Worm (Caenorhabditis elegans) whole organism, young adult: ENCODE data around the gene C30F2.4.
A peak's percentile ranks its signal among the peaks of the same experiment; 100 is the strongest.

ENCODE experiments used
- B0035.1 ChIP-seq: sonication (generic microtip); optimal IDR thresholded peaks from 2 replicates; lab custom pipeline; 2016; ENCODE audit warnings: missing genetic modification characterization, mild to moderate bottlenecking, missing compliant biosample characterization, missing genotype, missing genetic modification reagents
- C17E4.6 ChIP-seq: fragments of 200-800 bp; sonication (Bioruptor generic); IDR thresholded peaks from 2 replicates; pipeline ENCODE4 v1.3.6; 2022; ENCODE audit warnings: missing genetic modification reagents, missing genetic modification characterization, missing compliant biosample characterization
- F23B12.7 ChIP-seq: sonication (generic microtip); optimal IDR thresholded peaks from 2 replicates; lab custom pipeline; 2017; ENCODE audit warnings: missing genetic modification characterization, mild to moderate bottlenecking, missing compliant biosample characterization, antibody characterized with exemption, moderate library complexity; ENCODE audit not compliant: insufficient read depth
- F39B2.1 ChIP-seq: fragments of 200-800 bp; sonication (Bioruptor generic); IDR thresholded peaks from 2 replicates; pipeline ENCODE4 v1.3.6; 2022; ENCODE audit warnings: missing genetic modification reagents, missing genetic modification characterization, missing compliant biosample characterization
- F57A8.1 ChIP-seq: fragments of 200-800 bp; sonication (Bioruptor generic); optimal IDR thresholded peaks from 2 replicates; lab custom pipeline; 2018; ENCODE audit warnings: mild to moderate bottlenecking, missing genetic modification characterization, moderate library complexity, missing compliant biosample characterization
- K11D2.4 ChIP-seq: fragments of 200-800 bp; sonication (Bioruptor generic); IDR thresholded peaks from 2 replicates; pipeline ENCODE4 v1.3.6; 2022; ENCODE audit warnings: missing genetic modification reagents, missing genetic modification characterization, missing compliant biosample characterization
- K12H6.12 ChIP-seq: fragments of 200-800 bp; sonication (Bioruptor generic); optimal IDR thresholded peaks from 2 replicates; lab custom pipeline; 2018; ENCODE audit warnings: mild to moderate bottlenecking, missing genetic modification characterization, missing compliant biosample characterization
- T07F8.4 ChIP-seq: sonication (generic microtip); optimal IDR thresholded peaks from 2 replicates; lab custom pipeline; 2016; ENCODE audit warnings: mild to moderate bottlenecking, missing genetic modification characterization, moderate library complexity, missing compliant biosample characterization
- T26A5.8 ChIP-seq: sonication (generic microtip); optimal IDR thresholded peaks from 2 replicates; lab custom pipeline; 2016; ENCODE audit warnings: missing genetic modification characterization, missing compliant biosample characterization
- Y53G8AR.9 ChIP-seq: fragments of 200-800 bp; sonication (Bioruptor generic); conservative IDR thresholded peaks from 2 replicates; pipeline ENCODE4 v1.3.6; 2022; ENCODE audit warnings: missing genetic modification reagents, missing genetic modification characterization, missing compliant biosample characterization
- Y67H2A.10 ChIP-seq: fragments of 200-800 bp; sonication (Bioruptor generic); conservative IDR thresholded peaks from 2 replicates; pipeline ENCODE4 v1.3.6; 2022; ENCODE audit warnings: missing genetic modification reagents, missing genetic modification characterization, missing compliant biosample characterization
- Y95B8A.8 ChIP-seq: fragments of 200-800 bp; sonication (Bioruptor generic); IDR thresholded peaks from 2 replicates; pipeline ENCODE4 v1.3.6; 2022; ENCODE audit warnings: missing genetic modification reagents, missing genetic modification characterization, missing compliant biosample characterization
- akir-1 ChIP-seq: fragments of 200-800 bp; sonication (Bioruptor generic); optimal IDR thresholded peaks from 2 replicates; lab custom pipeline; 2018; ENCODE audit warnings: mild to moderate bottlenecking, missing genetic modification characterization, moderate library complexity, missing compliant biosample characterization
- aptf-2 ChIP-seq: fragments of 200-800 bp; sonication (Bioruptor generic); conservative IDR thresholded peaks from 2 replicates; pipeline ENCODE4 v1.3.6; 2022; ENCODE audit warnings: missing genetic modification reagents, missing genetic modification characterization, missing compliant biosample characterization
- attf-6 ChIP-seq: fragments of 200-800 bp; sonication (Bioruptor generic); IDR thresholded peaks from 2 replicates; pipeline ENCODE4 v1.3.6; 2022; ENCODE audit warnings: missing genetic modification reagents, missing genetic modification characterization, missing compliant biosample characterization
- ccch-3 ChIP-seq: fragments of 200-800 bp; sonication (Bioruptor generic); optimal IDR thresholded peaks from 2 replicates; lab custom pipeline; 2018; ENCODE audit warnings: mild to moderate bottlenecking, missing genetic modification characterization, missing compliant biosample characterization
- ceh-100 ChIP-seq: fragments of 200-800 bp; sonication (Bioruptor generic); IDR thresholded peaks from 2 replicates; pipeline ENCODE4 v1.3.6; 2022; ENCODE audit warnings: missing genetic modification reagents, missing genetic modification characterization, missing compliant biosample characterization
- ceh-91 ChIP-seq: fragments of 200-800 bp; sonication (Bioruptor generic); IDR thresholded peaks from 2 replicates; pipeline ENCODE4 v1.3.6; 2022; ENCODE audit warnings: missing genetic modification reagents, missing genetic modification characterization, missing compliant biosample characterization
- dox-1 ChIP-seq: fragments of 200-800 bp; sonication (Bioruptor generic); IDR thresholded peaks from 2 replicates; pipeline ENCODE4 v1.3.6; 2022; ENCODE audit warnings: missing genetic modification reagents, missing genetic modification characterization, missing compliant biosample characterization
- dpl-1 ChIP-seq: fragments of 150-350 bp; optimal IDR thresholded peaks from 2 replicates; lab custom pipeline; 2014; ENCODE audit warnings: missing biosample characterization, missing genetic modification reagents, missing genetic modification characterization
- egl-44 ChIP-seq: fragments of 200-800 bp; sonication (Bioruptor generic); IDR thresholded peaks from 2 replicates; pipeline ENCODE4 v1.3.6; 2022; ENCODE audit warnings: missing genetic modification reagents, missing genetic modification characterization, missing compliant biosample characterization
- fkh-3 ChIP-seq: sonication (generic microtip); optimal IDR thresholded peaks from 2 replicates; lab custom pipeline; 2016; ENCODE audit warnings: mild to moderate bottlenecking, missing genetic modification characterization, missing compliant biosample characterization
- hlh-12 ChIP-seq: sonication (generic microtip); optimal IDR thresholded peaks from 2 replicates; lab custom pipeline; 2016; ENCODE audit warnings: missing genetic modification characterization, missing compliant biosample characterization
- hsf-1 ChIP-seq: fragments of 200-800 bp; sonication (Bioruptor generic); IDR thresholded peaks from 2 replicates; pipeline ENCODE4 v1.3.6; 2022; ENCODE audit warnings: missing genetic modification reagents, missing genetic modification characterization, missing compliant biosample characterization
- lag-1 ChIP-seq: fragments of 200-800 bp; sonication (Bioruptor generic); IDR thresholded peaks from 2 replicates; pipeline ENCODE4 v1.3.6; 2022; ENCODE audit warnings: missing genetic modification reagents, missing genetic modification characterization, missing compliant biosample characterization
- let-607 ChIP-seq, 2 experiments: fragments of 200-800 bp in 1 of 2; sonication (Bioruptor generic) in 1 of 2; sonication (generic microtip) in 1 of 2; optimal IDR thresholded peaks; 2 replicates each; lab custom pipeline; 2016 to 2018; ENCODE audit warnings: mild to moderate bottlenecking in 2 of 2, missing compliant biosample characterization in 2 of 2, missing genetic modification characterization in 2 of 2, moderate library complexity in 2 of 2, missing genotype in 1 of 2
- lin-26 ChIP-seq: fragments of 200-800 bp; sonication (Bioruptor generic); IDR thresholded peaks from 2 replicates; pipeline ENCODE4 v1.3.6; 2022; ENCODE audit warnings: missing genetic modification reagents, missing genetic modification characterization, missing compliant biosample characterization
- lin-35 ChIP-seq, 3 experiments: fragments of 150-350 bp in 2 of 3; sonication (generic microtip) in 1 of 3; optimal IDR thresholded peaks; 2 replicates each; lab custom pipeline; 2014 to 2018; ENCODE audit warnings: missing biosample characterization in 3 of 3, missing genetic modification characterization in 3 of 3, missing genetic modification reagents in 3 of 3
- lin-40 ChIP-seq: sonication (generic microtip); optimal IDR thresholded peaks from 2 replicates; lab custom pipeline; 2016; ENCODE audit warnings: missing genetic modification characterization, mild to moderate bottlenecking, missing compliant biosample characterization, missing genotype, missing genetic modification reagents
- lir-1 ChIP-seq: fragments of 200-800 bp; sonication (Bioruptor generic); conservative IDR thresholded peaks from 2 replicates; pipeline ENCODE4 v1.3.6; 2022; ENCODE audit warnings: missing genetic modification reagents, missing genetic modification characterization, missing compliant biosample characterization
- lsl-1 ChIP-seq: fragments of 200-800 bp; sonication (Bioruptor generic); optimal IDR thresholded peaks from 2 replicates; lab custom pipeline; 2018; ENCODE audit warnings: mild to moderate bottlenecking, missing genetic modification characterization, moderate library complexity, missing compliant biosample characterization
- madf-3 ChIP-seq: fragments of 200-800 bp; sonication (Bioruptor generic); IDR thresholded peaks from 2 replicates; pipeline ENCODE4 v1.3.6; 2022; ENCODE audit warnings: missing genetic modification reagents, missing genetic modification characterization, missing compliant biosample characterization
- mel-28 ChIP-seq: sonication (generic microtip); optimal IDR thresholded peaks from 2 replicates; lab custom pipeline; 2016; ENCODE audit warnings: borderline replicate concordance, mild to moderate bottlenecking, missing genetic modification characterization, missing compliant biosample characterization
- mes-4 ChIP-seq: sonication (generic microtip); optimal IDR thresholded peaks from 2 replicates; lab custom pipeline; 2016; ENCODE audit warnings: missing genotype, missing genetic modification characterization, missing compliant biosample characterization
- nhr-120 ChIP-seq: fragments of 200-800 bp; sonication (Bioruptor generic); IDR thresholded peaks from 2 replicates; pipeline ENCODE4 v1.3.6; 2022; ENCODE audit warnings: missing genetic modification characterization, missing compliant biosample characterization
- nhr-27 ChIP-seq: fragments of 200-800 bp; sonication (Bioruptor generic); optimal IDR thresholded peaks from 2 replicates; lab custom pipeline; 2018; ENCODE audit warnings: mild to moderate bottlenecking, missing genetic modification characterization, moderate library complexity, missing compliant biosample characterization
- nhr-90 ChIP-seq: sonication (generic microtip); optimal IDR thresholded peaks from 2 replicates; lab custom pipeline; 2016; ENCODE audit warnings: missing genotype, mild to moderate bottlenecking, missing genetic modification characterization, missing compliant biosample characterization
- pbrm-1 ChIP-seq: fragments of 200-800 bp; sonication (Bioruptor generic); IDR thresholded peaks from 2 replicates; pipeline ENCODE4 v1.3.6; 2022; ENCODE audit warnings: missing genetic modification reagents, missing genetic modification characterization, missing compliant biosample characterization
- rpc-1 ChIP-seq, 2 experiments: fragments of 150-350 bp in 1 of 2; sonication (generic microtip) in 1 of 2; optimal IDR thresholded peaks; 2 replicates each; lab custom pipeline; 2014 to 2018; ENCODE audit warnings: missing biosample characterization in 1 of 2, missing genetic modification characterization in 1 of 2, missing genetic modification reagents in 1 of 2, missing genotype in 1 of 2
- sdz-38 ChIP-seq: sonication (generic microtip); optimal IDR thresholded peaks from 2 replicates; lab custom pipeline; 2016; ENCODE audit warnings: missing genotype, missing genetic modification characterization, missing compliant biosample characterization
- sea-2 ChIP-seq: fragments of 200-800 bp; sonication (Bioruptor generic); IDR thresholded peaks from 2 replicates; pipeline ENCODE4 v1.3.6; 2022; ENCODE audit warnings: missing genetic modification characterization, missing compliant biosample characterization
- snpc-1.1 ChIP-seq: sonication (generic microtip); optimal IDR thresholded peaks from 2 replicates; lab custom pipeline; 2017; ENCODE audit warnings: missing genetic modification characterization, mild to moderate bottlenecking, missing compliant biosample characterization, antibody characterized with exemption, moderate library complexity, missing genotype, missing genetic modification reagents; ENCODE audit not compliant: insufficient read depth
- snpc-4 ChIP-seq, 5 experiments: fragments of 150-350 bp in 1 of 5; sonication (generic microtip) in 4 of 5; optimal IDR thresholded peaks; 2 replicates each; lab custom pipeline; 2014 to 2018; ENCODE audit warnings: missing genetic modification characterization in 5 of 5, missing biosample characterization in 3 of 5, antibody characterized with exemption in 2 of 5, mild to moderate bottlenecking in 2 of 5, missing compliant biosample characterization in 2 of 5, missing genotype in 2 of 5, moderate library complexity in 2 of 5, missing genetic modification reagents in 1 of 5
- tlf-1 ChIP-seq: fragments of 200-800 bp; sonication (Bioruptor generic); optimal IDR thresholded peaks from 2 replicates; lab custom pipeline; 2018; ENCODE audit warnings: mild to moderate bottlenecking, missing genetic modification characterization, missing compliant biosample characterization
- unc-130 ChIP-seq: sonication (generic microtip); optimal IDR thresholded peaks from 2 replicates; lab custom pipeline; 2016; ENCODE audit warnings: missing genetic modification reagents, missing genetic modification characterization, missing compliant biosample characterization
- ztf-22 ChIP-seq: fragments of 200-800 bp; sonication (Bioruptor generic); optimal IDR thresholded peaks from 2 replicates; lab custom pipeline; 2018; ENCODE audit warnings: mild to moderate bottlenecking, missing genetic modification characterization, moderate library complexity, missing compliant biosample characterization
- ztf-25 ChIP-seq: fragments of 200-800 bp; sonication (Bioruptor generic); IDR thresholded peaks from 2 replicates; pipeline ENCODE4 v1.3.6; 2022; ENCODE audit warnings: missing genetic modification reagents, missing genetic modification characterization, missing compliant biosample characterization
- ztf-26 ChIP-seq: sonication (generic microtip); optimal IDR thresholded peaks from 2 replicates; lab custom pipeline; 2017; ENCODE audit warnings: missing genetic modification characterization, missing compliant biosample characterization

The C30F2.4 gene

ce11 chrX:16042480-16042879 is 33.9 kb downstream of the C30F2.4 start (continued):
- no peak for TF ChIP-seq akir-1
- TF ChIP-seq nhr-90, result peak; percentile 16
- no peak for TF ChIP-seq nhr-27 (tag; lab: Kevin White, UChicago)
- no peak for TF ChIP-seq K11D2.4 (GFP tag; lab: Robert Waterston, UW)
- TF ChIP-seq dox-1 (GFP tag; lab: Robert Waterston, UW), result no peak
- no peak for TF ChIP-seq sdz-38 (tag; lab: Kevin White, UChicago)
- peak; percentile 58 for TF ChIP-seq rpc-1 (optimal IDR thresholded peaks at IDR 0.05; lab: Kevin White, UChicago)
- TF ChIP-seq rpc-1 (tag; optimal IDR thresholded peaks at IDR 0.05; lab: Kevin White, UChicago), result peak; percentile 79
- TF ChIP-seq aptf-2 (GFP tag; lab: Robert Waterston, UW), result no peak
- no peak for TF ChIP-seq F57A8.1 (GFP tag; lab: Kevin White, UChicago)
- peak; percentile 23 for TF ChIP-seq snpc-1.1 (tag; lab: Kevin White, UChicago)
- no peak for TF ChIP-seq C17E4.6 (GFP tag; lab: Robert Waterston, UW)
- TF ChIP-seq lin-35 (GFP tag; optimal IDR thresholded peaks at IDR 0.05; lab: Kevin White, UChicago), result no peak
- TF ChIP-seq snpc-4 (GFP tag; optimal IDR thresholded peaks at IDR 0.05; lab: Kevin White, UChicago), result no peak
- TF ChIP-seq snpc-4 (tag; optimal IDR thresholded peaks at IDR 0.05; lab: Kevin White, UChicago), result peak in 1 of 4 experiments; percentile 60
- no peak for TF ChIP-seq F39B2.1 (GFP tag; lab: Robert Waterston, UW)
- TF ChIP-seq mel-28, result no peak
- TF ChIP-seq ceh-91 (GFP tag; lab: Robert Waterston, UW), result no peak
- no peak for TF ChIP-seq hsf-1 (GFP tag; lab: Robert Waterston, UW)
- no peak for TF ChIP-seq ztf-26 (tag; lab: Kevin White, UChicago)
- TF ChIP-seq sea-2 (GFP tag; lab: Robert Waterston, UW), result no peak
- TF ChIP-seq mes-4 (tag; lab: Kevin White, UChicago), result peak; percentile 29
- TF ChIP-seq nhr-120, result no peak
- TF ChIP-seq tlf-1 (GFP tag; lab: Kevin White, UChicago), result no peak
- no peak for TF ChIP-seq T07F8.4
- TF ChIP-seq T26A5.8 (tag; lab: Kevin White, UChicago), result no peak
- no peak for TF ChIP-seq dpl-1 (GFP tag; lab: Kevin White, UChicago)
- TF ChIP-seq B0035.1 (tag; lab: Kevin White, UChicago), result no peak
- TF ChIP-seq attf-6 (GFP tag; lab: Robert Waterston, UW), result no peak
- TF ChIP-seq fkh-3 (tag; lab: Kevin White, UChicago), result no peak
- TF ChIP-seq madf-3 (GFP tag; lab: Robert Waterston, UW), result no peak
- no peak for TF ChIP-seq let-607 (tag; optimal IDR thresholded peaks at IDR 0.05; lab: Kevin White, UChicago)
- no peak for TF ChIP-seq egl-44 (GFP tag; lab: Robert Waterston, UW)
- TF ChIP-seq lin-40 (tag; lab: Kevin White, UChicago), result no peak
- TF ChIP-seq Y67H2A.10, result no peak
- no peak for TF ChIP-seq hlh-12 (tag; lab: Kevin White, UChicago)
- peak; percentile 67; the same call in 1 of the 2 replicates for TF ChIP-seq pbrm-1 (GFP tag; lab: Robert Waterston, UW)
- no peak for TF ChIP-seq ztf-22 (GFP tag; lab: Kevin White, UChicago)
- no peak for TF ChIP-seq lsl-1 (GFP tag; lab: Kevin White, UChicago)
- no peak for TF ChIP-seq Y95B8A.8 (GFP tag; lab: Robert Waterston, UW)
- TF ChIP-seq lin-26 (GFP tag; lab: Robert Waterston, UW), result peak; percentile 73
- TF ChIP-seq K12H6.12 (tag; lab: Kevin White, UChicago), result no peak
- no peak for TF ChIP-seq unc-130 (GFP tag; lab: Kevin White, UChicago)
- no peak for TF ChIP-seq Y53G8AR.9 (GFP tag; lab: Robert Waterston, UW)
- no peak for TF ChIP-seq lir-1
- TF ChIP-seq ccch-3 (GFP tag; lab: Kevin White, UChicago), result no peak
- 0 out of 2 replicates have a peak, but pooled peaks have one; percentile 17 for TF ChIP-seq ztf-25 (GFP tag; lab: Robert Waterston, UW)
- peak; percentile 18 for TF ChIP-seq F23B12.7
- TF ChIP-seq ceh-100, result no peak
- no peak for TF ChIP-seq lag-1
